Fruit fly (Drosophila melanogaster) Kc167 (cell line): ENCODE data around the gene BTBD9.

Experiments
- Myc ChIP-seq: fragments of >200 bp; optimal IDR thresholded peaks from 2 replicates; lab custom pipeline; 2017; ENCODE audit warnings: missing external identifiers
- Sin3A ChIP-seq: fragments of >200 bp; optimal IDR thresholded peaks from 2 replicates; lab custom pipeline; 2018; ENCODE audit warnings: missing external identifiers
- h ChIP-seq: fragments of >200 bp; optimal IDR thresholded peaks from 3 replicates; lab custom pipeline; 2018; ENCODE audit warnings: missing external identifiers
- insv ChIP-seq: fragments of >200 bp; optimal IDR thresholded peaks from 3 replicates; lab custom pipeline; 2018; ENCODE audit warnings: missing external identifiers
- psq ChIP-seq: fragments of >200 bp; optimal IDR thresholded peaks from 2 replicates; lab custom pipeline; 2017; ENCODE audit warnings: missing external identifiers
- ttk ChIP-seq: sonication (Bioruptor generic); optimal IDR thresholded peaks from 2 replicates; lab custom pipeline; 2017; ENCODE audit warnings: missing external identifiers

dm6 chrX:10789279-10789678, 20.9 kb downstream of the BTBD9 start:
- no peak for TF ChIP-seq h
- no peak for TF ChIP-seq ttk (lab: Kevin White, UChicago)
- TF ChIP-seq Myc, result no peak
- TF ChIP-seq psq, result no peak
- no peak for TF ChIP-seq insv (lab: Kevin White, UChicago)
- TF ChIP-seq Sin3A, result no peak
